Fruit fly (Drosophila melanogaster) whole organism, embryonic: ENCODE data around the gene CG6766.

Experiments
- Ada2b ChIP-seq: fragments of 200-800 bp; sonication (Bioruptor generic); IDR thresholded peaks from 2 replicates; pipeline ENCODE4 v1.3.6; 2022; ENCODE audit warnings: missing biosample characterization, missing genetic modification characterization
- Asciz ChIP-seq: fragments of 200-800 bp; sonication (Bioruptor generic); optimal IDR thresholded peaks from 2 replicates; lab custom pipeline; 2017; ENCODE audit warnings: missing biosample characterization, mild to moderate bottlenecking, missing genetic modification characterization, missing genetic modification reagents
- B-H1 ChIP-seq: fragments of 200-800 bp; sonication (Bioruptor generic); IDR thresholded peaks from 3 replicates; pipeline ENCODE4 v1.3.6; 2022; ENCODE audit warnings: missing biosample characterization, missing genetic modification characterization
- CG12659 ChIP-seq: fragments of 200-800 bp; sonication (Bioruptor generic); optimal IDR thresholded peaks from 3 replicates; lab custom pipeline; 2017; ENCODE audit warnings: mild to moderate bottlenecking, missing biosample characterization, missing genetic modification reagents, missing genetic modification characterization
- CG12942 ChIP-seq: fragments of 200-800 bp; sonication (Bioruptor generic); optimal IDR thresholded peaks from 3 replicates; lab custom pipeline; 2016; ENCODE audit warnings: missing biosample characterization, missing genetic modification characterization
- CG13624 ChIP-seq: fragments of 200-800 bp; sonication (Bioruptor generic); optimal IDR thresholded peaks from 2 replicates; lab custom pipeline; 2016; ENCODE audit warnings: missing biosample characterization, missing genetic modification characterization
- CG13775 ChIP-seq: fragments of 200-800 bp; sonication (Bioruptor generic); optimal IDR thresholded peaks from 3 replicates; lab custom pipeline; 2017; ENCODE audit warnings: missing biosample characterization, mild to moderate bottlenecking, missing genetic modification characterization
- CG13894 ChIP-seq: fragments of 200-800 bp; sonication (Bioruptor generic); optimal IDR thresholded peaks from 3 replicates; lab custom pipeline; 2018; ENCODE audit warnings: missing biosample characterization, mild to moderate bottlenecking, missing genetic modification characterization, moderate library complexity
- CG14667 ChIP-seq: fragments of 200-800 bp; sonication (Bioruptor generic); IDR thresholded peaks from 2 replicates; pipeline ENCODE4 v1.3.6; 2022; ENCODE audit warnings: missing biosample characterization, missing genetic modification characterization
- CG16813 ChIP-seq: fragments of 200-800 bp; sonication (Bioruptor generic); IDR thresholded peaks from 3 replicates; pipeline ENCODE4 v1.3.6; 2022; ENCODE audit warnings: missing biosample characterization, missing genetic modification characterization; ENCODE audit not compliant: partially characterized antibody
- CG2120 ChIP-seq: fragments of 200-800 bp; sonication (Bioruptor generic); optimal IDR thresholded peaks from 3 replicates; lab custom pipeline; 2016; ENCODE audit warnings: missing biosample characterization, missing genetic modification characterization
- CG31224 ChIP-seq: fragments of 200-800 bp; sonication (Bioruptor generic); IDR thresholded peaks from 2 replicates; pipeline ENCODE4 v1.3.6; 2022; ENCODE audit warnings: missing biosample characterization, missing genetic modification characterization
- CG33557 ChIP-seq: fragments of 200-800 bp; sonication (Bioruptor generic); optimal IDR thresholded peaks from 2 replicates; lab custom pipeline; 2019; ENCODE audit warnings: missing biosample characterization, mild to moderate bottlenecking, missing genetic modification characterization, moderate library complexity
- CG34224 ChIP-seq: fragments of 200-800 bp; sonication (Bioruptor generic); IDR thresholded peaks from 3 replicates; pipeline ENCODE4 v1.3.6; 2022; ENCODE audit warnings: missing biosample characterization, missing genetic modification characterization; ENCODE audit not compliant: partially characterized antibody
- CG3726 ChIP-seq: fragments of 200-800 bp; sonication (Bioruptor generic); IDR thresholded peaks from 3 replicates; pipeline ENCODE4, ENCODE4 v1.3.6; 2022; ENCODE audit warnings: missing biosample characterization, missing genetic modification characterization
- CG3847 ChIP-seq: fragments of 200-800 bp; sonication (Bioruptor generic); IDR thresholded peaks from 2 replicates; pipeline ENCODE4 v1.3.6; 2022; ENCODE audit warnings: missing biosample characterization, missing genetic modification characterization
- CG42726 ChIP-seq: fragments of 200-800 bp; sonication (Bioruptor generic); IDR thresholded peaks from 2 replicates; pipeline ENCODE4 v1.3.6; 2022; ENCODE audit warnings: missing biosample characterization, missing genetic modification characterization; ENCODE audit not compliant: partially characterized antibody
- CG8290 ChIP-seq, 3 experiments: fragments of 200-800 bp; sonication (Bioruptor generic); optimal IDR thresholded peaks; 2 replicates each; lab custom pipeline; 2016 to 2019; ENCODE audit warnings: missing biosample characterization in 3 of 3, missing genetic modification characterization in 3 of 3, mild to moderate bottlenecking in 2 of 3, moderate library complexity in 1 of 3
- CG8765 ChIP-seq: fragments of 200-800 bp; sonication (Bioruptor generic); IDR thresholded peaks from 2 replicates; pipeline ENCODE4 v1.3.6; 2022; ENCODE audit warnings: missing biosample characterization, missing genetic modification characterization
- Deaf1 ChIP-seq: fragments of 200-800 bp; optimal IDR thresholded peaks from 3 replicates; lab custom pipeline; 2019; ENCODE audit warnings: missing biosample characterization, mild to moderate bottlenecking, missing genetic modification characterization, moderate library complexity
- Hmr ChIP-seq: fragments of 200-800 bp; sonication (Bioruptor generic); optimal IDR thresholded peaks from 3 replicates; lab custom pipeline; 2017; ENCODE audit warnings: mild to moderate bottlenecking, missing biosample characterization, missing genetic modification reagents, missing genetic modification characterization
- Hsf ChIP-seq: fragments of 200-800 bp; sonication (Bioruptor generic); optimal IDR thresholded peaks from 3 replicates; lab custom pipeline; 2016; ENCODE audit warnings: missing biosample characterization, missing genetic modification characterization
- Jarid2 ChIP-seq: fragments of 200-800 bp; sonication (Bioruptor generic); optimal IDR thresholded peaks from 3 replicates; lab custom pipeline; 2017; ENCODE audit warnings: mild to moderate bottlenecking, missing biosample characterization, missing genetic modification reagents, missing genetic modification characterization
- Nf-YC ChIP-seq: fragments of 200-800 bp; optimal IDR thresholded peaks from 3 replicates; lab custom pipeline; 2019; ENCODE audit warnings: missing biosample characterization, mild to moderate bottlenecking, missing genetic modification characterization, moderate library complexity
- Sox102F ChIP-seq: fragments of 200-800 bp; sonication (Bioruptor generic); optimal IDR thresholded peaks from 2 replicates; lab custom pipeline; 2018; ENCODE audit warnings: missing biosample characterization, mild to moderate bottlenecking, missing genetic modification characterization, moderate library complexity
- Spps ChIP-seq: fragments of 200-800 bp; sonication (Bioruptor generic); optimal IDR thresholded peaks from 2 replicates; lab custom pipeline; 2018; ENCODE audit warnings: missing biosample characterization, mild to moderate bottlenecking, missing genetic modification characterization
- TFAM ChIP-seq: fragments of 200-800 bp; sonication (Bioruptor generic); optimal IDR thresholded peaks from 2 replicates; lab custom pipeline; 2017; ENCODE audit warnings: missing biosample characterization, missing genetic modification characterization, inconsistent platforms
- Taf1 ChIP-seq: fragments of 200-800 bp; sonication (Bioruptor generic); IDR thresholded peaks from 2 replicates; pipeline ENCODE4 v1.3.6; 2022; ENCODE audit warnings: missing biosample characterization, missing genetic modification characterization
- Usf ChIP-seq: fragments of 200-800 bp; sonication (Bioruptor generic); optimal IDR thresholded peaks from 2 replicates; lab custom pipeline; 2017; ENCODE audit warnings: missing genotype, missing biosample characterization, missing genetic modification characterization
- ac ChIP-seq: fragments of 200-800 bp; sonication (Bioruptor generic); optimal IDR thresholded peaks from 3 replicates; lab custom pipeline; 2017; ENCODE audit warnings: missing biosample characterization, mild to moderate bottlenecking, missing genetic modification characterization
- ash1 ChIP-seq: fragments of 200-800 bp; sonication (Bioruptor generic); optimal IDR thresholded peaks from 2 replicates; lab custom pipeline; 2018; ENCODE audit warnings: missing biosample characterization, mild to moderate bottlenecking, missing genetic modification characterization
- ato ChIP-seq: fragments of 200-800 bp; sonication (Bioruptor generic); IDR thresholded peaks from 2 replicates; pipeline ENCODE4 v1.3.6; 2022; ENCODE audit warnings: missing biosample characterization, missing genetic modification characterization; ENCODE audit not compliant: partially characterized antibody
- cas ChIP-seq: fragments of 200-800 bp; sonication (Bioruptor generic); IDR thresholded peaks from 2 replicates; pipeline ENCODE4 v1.3.6; 2022; ENCODE audit warnings: missing biosample characterization, missing genetic modification characterization
- crc ChIP-seq: fragments of 200-800 bp; sonication (Bioruptor generic); optimal IDR thresholded peaks from 2 replicates; lab custom pipeline; 2016; ENCODE audit warnings: missing biosample characterization, missing genetic modification characterization
- dati ChIP-seq: fragments of 200-800 bp; sonication (Bioruptor generic); IDR thresholded peaks from 2 replicates; pipeline ENCODE4 v1.3.6; 2022; ENCODE audit warnings: missing biosample characterization, missing genetic modification characterization
- gcm ChIP-seq: fragments of 200-800 bp; sonication (Bioruptor generic); optimal IDR thresholded peaks from 2 replicates; lab custom pipeline; 2019; ENCODE audit warnings: missing biosample characterization, mild to moderate bottlenecking, missing genetic modification characterization, moderate library complexity
- gt ChIP-seq: fragments of 200-800 bp; sonication (Bioruptor generic); IDR thresholded peaks from 2 replicates; pipeline ENCODE4 v1.3.6; 2022; ENCODE audit warnings: missing biosample characterization, missing genetic modification characterization
- hbn ChIP-seq: fragments of 200-800 bp; sonication (Bioruptor generic); IDR thresholded peaks from 2 replicates; pipeline ENCODE4 v1.3.6; 2022; ENCODE audit warnings: missing biosample characterization, missing genetic modification characterization; ENCODE audit not compliant: partially characterized antibody
- inv ChIP-seq: fragments of 200-800 bp; sonication (Bioruptor generic); IDR thresholded peaks from 2 replicates; pipeline ENCODE4 v1.3.6; 2022; ENCODE audit warnings: missing biosample characterization, missing genetic modification characterization; ENCODE audit not compliant: partially characterized antibody
- lab ChIP-seq: fragments of 200-800 bp; sonication (Bioruptor generic); optimal IDR thresholded peaks from 3 replicates; lab custom pipeline; 2017; ENCODE audit warnings: missing biosample characterization, missing genetic modification characterization, mild to moderate bottlenecking, moderate library complexity, missing genetic modification reagents
- lmd ChIP-seq: fragments of 200-800 bp; sonication (Bioruptor generic); IDR thresholded peaks from 2 replicates; pipeline ENCODE4 v1.3.6; 2022; ENCODE audit warnings: missing biosample characterization, missing genetic modification characterization
- mld ChIP-seq: fragments of 200-800 bp; sonication (Bioruptor generic); IDR thresholded peaks from 3 replicates; pipeline ENCODE4 v1.3.6; 2022; ENCODE audit warnings: missing biosample characterization, missing genetic modification characterization; ENCODE audit not compliant: partially characterized antibody
- odd ChIP-seq: fragments of 200-800 bp; sonication (Bioruptor generic); optimal IDR thresholded peaks from 2 replicates; lab custom pipeline; 2017; ENCODE audit warnings: missing biosample characterization, mild to moderate bottlenecking, missing genetic modification characterization
- org-1 ChIP-seq: fragments of 200-800 bp; sonication (Bioruptor generic); optimal IDR thresholded peaks from 2 replicates; lab custom pipeline; 2017; ENCODE audit warnings: missing biosample characterization, missing genetic modification characterization
- pzg ChIP-seq: fragments of 200-800 bp; sonication (Bioruptor generic); optimal IDR thresholded peaks from 3 replicates; lab custom pipeline; 2018; ENCODE audit warnings: missing biosample characterization, mild to moderate bottlenecking, missing genetic modification characterization, moderate library complexity
- scrt ChIP-seq: fragments of 200-800 bp; sonication (Bioruptor generic); optimal IDR thresholded peaks from 2 replicates; lab custom pipeline; 2018; ENCODE audit warnings: missing biosample characterization, mild to moderate bottlenecking, missing genetic modification characterization, moderate library complexity
- shn ChIP-seq: fragments of 200-800 bp; sonication (Bioruptor generic); optimal IDR thresholded peaks from 3 replicates; lab custom pipeline; 2016; ENCODE audit warnings: missing biosample characterization, missing genetic modification characterization
- sqz ChIP-seq: fragments of 200-800 bp; sonication (Bioruptor generic); optimal IDR thresholded peaks from 3 replicates; lab custom pipeline; 2018; ENCODE audit warnings: missing biosample characterization, mild to moderate bottlenecking, missing genetic modification characterization
- trh ChIP-seq: fragments of 200-800 bp; sonication (Bioruptor generic); optimal IDR thresholded peaks from 2 replicates; lab custom pipeline; 2016; ENCODE audit warnings: missing biosample characterization, missing genetic modification characterization
- zfh1 ChIP-seq: fragments of 200-800 bp; sonication (Bioruptor generic); IDR thresholded peaks from 3 replicates; pipeline ENCODE4 v1.3.6; 2022; ENCODE audit warnings: missing biosample characterization, missing genetic modification characterization

CG6766 gene

dm6 chr2L:12021193-12021592 is 19.3 kb downstream of the CG6766 start (continued):
- no peak for TF ChIP-seq CG14667 (GFP tag; lab: Robert Waterston, UW)
- TF ChIP-seq ato (GFP tag; lab: Robert Waterston, UW) = no peak
- TF ChIP-seq inv (GFP tag; lab: Robert Waterston, UW) = no peak
- no peak for TF ChIP-seq CG31224
- peak; percentile 11; the same call in 1 of the 3 replicates for TF ChIP-seq B-H1
- TF ChIP-seq odd (GFP tag; lab: Kevin White, UChicago) = peak; percentile 71
- no peak for TF ChIP-seq Usf
- TF ChIP-seq Hmr (GFP tag; lab: Kevin White, UChicago) = peak; percentile 89
- TF ChIP-seq Deaf1 (tag; lab: Kevin White, UChicago) = no peak
- TF ChIP-seq ash1 (GFP tag; lab: Kevin White, UChicago) = peak; percentile 61
- peak; percentile 23 for TF ChIP-seq Spps (tag; lab: Kevin White, UChicago)
- peak; percentile 78 for TF ChIP-seq Asciz (GFP tag; lab: Kevin White, UChicago)
- no peak for TF ChIP-seq CG3726 (GFP tag; lab: Robert Waterston, UW)
- TF ChIP-seq gt = no peak
- TF ChIP-seq lab (GFP tag; lab: Kevin White, UChicago) = peak; percentile 89
- TF ChIP-seq TFAM (GFP tag; lab: Kevin White, UChicago) = no peak
- TF ChIP-seq cas (GFP tag; lab: Robert Waterston, UW) = no peak
- peak; percentile 52 for TF ChIP-seq CG2120 (GFP tag; lab: Kevin White, UChicago)
- peak; percentile 77 for TF ChIP-seq Sox102F (GFP tag; lab: Kevin White, UChicago)
- no peak for TF ChIP-seq CG3847 (GFP tag; lab: Robert Waterston, UW)
- TF ChIP-seq Ada2b (GFP tag; lab: Robert Waterston, UW) = peak; percentile 19; the same call in 1 of the 2 replicates
- no peak for TF ChIP-seq CG8290 (GFP tag; optimal IDR thresholded peaks at IDR 0.05; lab: Kevin White, UChicago)
- TF ChIP-seq CG8290 (tag; optimal IDR thresholded peaks at IDR 0.05; lab: Kevin White, UChicago) = peak; percentile 47 to 91
- no peak for TF ChIP-seq mld
- TF ChIP-seq Hsf = peak; percentile 37
- no peak for TF ChIP-seq shn
- peak; percentile 46; the same call in 2 of the 3 replicates for TF ChIP-seq zfh1 (GFP tag; lab: Robert Waterston, UW)
- no peak for TF ChIP-seq CG34224 (GFP tag; lab: Robert Waterston, UW)
- TF ChIP-seq dati (GFP tag; lab: Robert Waterston, UW) = no peak
- peak; percentile 40 for TF ChIP-seq scrt (GFP tag; lab: Kevin White, UChicago)
- peak; percentile 81 for TF ChIP-seq CG33557 (GFP tag; lab: Kevin White, UChicago)
- peak; percentile 62 for TF ChIP-seq org-1 (GFP tag; lab: Kevin White, UChicago)
- TF ChIP-seq CG12659 (GFP tag; lab: Kevin White, UChicago) = peak; percentile 83
- peak; percentile 65 for TF ChIP-seq trh (GFP tag; lab: Kevin White, UChicago)
- TF ChIP-seq CG13624 = no peak
- TF ChIP-seq Jarid2 (GFP tag; lab: Kevin White, UChicago) = peak; percentile 2
- TF ChIP-seq CG13775 (GFP tag; lab: Kevin White, UChicago) = peak; percentile 26
- TF ChIP-seq sqz (GFP tag; lab: Kevin White, UChicago) = no peak
- no peak for TF ChIP-seq hbn
- peak; percentile 61 for TF ChIP-seq gcm (GFP tag; lab: Kevin White, UChicago)
- peak; percentile 62 for TF ChIP-seq CG12942 (GFP tag; lab: Kevin White, UChicago)
- TF ChIP-seq Taf1 = no peak
- TF ChIP-seq CG8765 (GFP tag; lab: Robert Waterston, UW) = no peak
- no peak for TF ChIP-seq CG13894 (tag; lab: Kevin White, UChicago)
- TF ChIP-seq CG42726 (GFP tag; lab: Robert Waterston, UW) = no peak
- no peak for TF ChIP-seq CG16813 (GFP tag; lab: Robert Waterston, UW)
- TF ChIP-seq pzg (GFP tag; lab: Kevin White, UChicago) = no peak
- TF ChIP-seq lmd (GFP tag; lab: Robert Waterston, UW) = no peak
- TF ChIP-seq Nf-YC (tag; lab: Kevin White, UChicago) = no peak
- TF ChIP-seq crc (GFP tag; lab: Kevin White, UChicago) = no peak
- peak; percentile 8 for TF ChIP-seq ac (GFP tag; lab: Kevin White, UChicago)
